Worm (Caenorhabditis elegans) whole organism, dauer: Measurements from ENCODE around the gene shw-1.

Source experiments
- unc-62 ChIP-seq: sonication (generic microtip); optimal IDR thresholded peaks from 2 replicates; lab custom pipeline; 2017; ENCODE audit warnings: missing biosample characterization, missing genetic modification reagents, missing genetic modification characterization

shw-1 gene

ce11 chrII:8326228-8326960 is 5.1 kb upstream of the shw-1 start:
- TF ChIP-seq unc-62 (GFP tag; lab: Kevin White, UChicago), result no peak

- TF ChIP-seq unc-62 (GFP tag; lab: Kevin White, UChicago), result no peak
Measured at ce11 chrII:8325002-8325539, 3.8 kb upstream of the shw-1 start, which contains the start of the genes ran-3 and C26D10.3. Gene ran-3, minus strand, starts transcription at chrII:8325052. Gene C26D10.3, plus strand, starts transcription at chrII:8325386.

- no peak for TF ChIP-seq unc-62 (GFP tag; lab: Kevin White, UChicago)
Measured at ce11 chrII:8316701-8317100, 4.6 kb downstream of the shw-1 start.

- TF ChIP-seq unc-62 (GFP tag; lab: Kevin White, UChicago), result no peak
Measured at ce11 chrII:8314768-8315167, 6.5 kb downstream of the shw-1 start.

ce11 chrII:8312012-8312411 is 9.3 kb downstream of the shw-1 start:
- no peak for TF ChIP-seq unc-62 (GFP tag; lab: Kevin White, UChicago)

ce11 chrII:8311484-8311883 is 9.8 kb downstream of the shw-1 start:
- TF ChIP-seq unc-62 (GFP tag; lab: Kevin White, UChicago), result no peak

- no peak for TF ChIP-seq unc-62 (GFP tag; lab: Kevin White, UChicago)
Measured at ce11 chrII:8308314-8308713, 13.0 kb downstream of the shw-1 start.

- no peak for TF ChIP-seq unc-62 (GFP tag; lab: Kevin White, UChicago)
Measured at ce11 chrII:8295296-8295695, 26.0 kb downstream of the shw-1 start, which contains the start of gene nlp-55. Gene nlp-55, minus strand, starts transcription at chrII:8295396.

ce11 chrII:8283158-8283717 is 38.0 kb downstream of the shw-1 start, which contains the start of the genes nst-1 and cct-4:
Gene nst-1, minus strand, starts transcription at chrII:8283208.
Gene cct-4, plus strand, starts transcription at chrII:8283667.
- no peak for TF ChIP-seq unc-62 (GFP tag; lab: Kevin White, UChicago)

ce11 chrII:8278415-8278814 is 42.9 kb downstream of the shw-1 start, which contains the start of the genes mrpl-10 and clec-142:
Gene mrpl-10, minus strand, starts transcription at chrII:8278515.
Gene clec-142, plus strand, starts transcription at chrII:8278678.
- TF ChIP-seq unc-62 (GFP tag; lab: Kevin White, UChicago), result no peak

- no peak for TF ChIP-seq unc-62 (GFP tag; lab: Kevin White, UChicago)
Measured at ce11 chrII:8276057-8276456, 45.2 kb downstream of the shw-1 start, which contains the start of the genes gei-14 and slc-25A32. Gene gei-14, minus strand, starts transcription at chrII:8276231. Gene slc-25A32, plus strand, starts transcription at chrII:8276298.

- TF ChIP-seq unc-62 (GFP tag; lab: Kevin White, UChicago), result no peak
Measured at ce11 chrII:8273060-8273459, 48.2 kb downstream of the shw-1 start.

- no peak for TF ChIP-seq unc-62 (GFP tag; lab: Kevin White, UChicago)
Measured at ce11 chrII:8269855-8270647, 51.2 kb downstream of the shw-1 start, which contains the start of gene tdc-1. Gene tdc-1, plus strand, starts transcription at chrII:8270597.

ce11 chrII:8269351-8269750 is 51.9 kb downstream of the shw-1 start, which contains the start of gene K01C8.2:
Gene K01C8.2, minus strand, starts transcription at chrII:8269451.
- no peak for TF ChIP-seq unc-62 (GFP tag; lab: Kevin White, UChicago)

ce11 chrII:8267679-8268078 is 53.6 kb downstream of the shw-1 start:
- TF ChIP-seq unc-62 (GFP tag; lab: Kevin White, UChicago), result no peak
